Fruit fly (Drosophila melanogaster): Measurements from ENCODE around the gene eEF1gamma.

The eEF1gamma gene

DNA sequence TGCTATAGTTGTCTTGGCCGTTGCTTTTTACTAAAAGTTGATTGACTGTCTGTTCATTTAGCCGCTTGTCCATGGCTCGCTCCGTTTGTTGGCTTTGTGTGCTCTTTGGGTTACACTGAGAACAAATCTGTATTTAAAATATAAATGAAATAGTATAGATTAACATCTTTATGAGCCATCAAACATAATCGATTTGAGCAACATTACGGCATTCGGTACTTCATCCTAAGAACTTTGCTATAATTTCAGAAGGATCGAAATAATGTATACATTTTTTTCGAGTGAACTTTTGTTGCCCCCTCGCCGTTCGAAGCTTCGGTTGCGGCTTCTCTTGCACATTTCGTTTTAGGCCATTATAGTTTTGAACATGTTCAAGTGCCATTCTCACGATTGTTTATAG is 12.0 kb upstream of the eEF1gamma start (continued):
- TF ChIP-seq CG3838 (GFP tag; optimal IDR thresholded peaks at IDR 0.05) (peak; percentile 39), CG13287 (GFP tag; IDR thresholded peaks at IDR 0.05; ENCODE audit: partially characterized antibody) (no peak), toy (GFP tag; IDR thresholded peaks at IDR 0.05) (no peak), B-H1 (GFP tag; IDR thresholded peaks at IDR 0.05) (peak; percentile 59; the same call in 2 of the 3 replicates), CG32532 (GFP tag; IDR thresholded peaks at IDR 0.05) (no peak), kni (GFP tag; optimal IDR thresholded peaks at IDR 0.05) (no peak), CG14965 (GFP tag; optimal IDR thresholded peaks at IDR 0.05; ENCODE audit: borderline replicate concordance) (no peak), CG10543 (GFP tag; optimal IDR thresholded peaks at IDR 0.05) (no peak), CG14667 (GFP tag; IDR thresholded peaks at IDR 0.05) (peak; percentile 37), CG1024 (GFP tag; IDR thresholded peaks at IDR 0.05) (0 out of 2 replicates have a peak, but pooled peaks have one; percentile 40), bbx (GFP tag; IDR thresholded peaks at IDR 0.05; ENCODE audit: partially characterized antibody) (no peak), nau (GFP tag; optimal IDR thresholded peaks at IDR 0.05) (peak; percentile 53), CG10462 (GFP tag; optimal IDR thresholded peaks at IDR 0.05) (no peak), CG2712 (tag; optimal IDR thresholded peaks at IDR 0.05) (peak; percentile 82), insv (GFP tag; optimal IDR thresholded peaks at IDR 0.05) (no peak), CG4820 (GFP tag; optimal IDR thresholded peaks at IDR 0.05) (peak; percentile 47), CG7786 (GFP tag; optimal IDR thresholded peaks at IDR 0.05) (no peak), tx (GFP tag; optimal IDR thresholded peaks at IDR 0.05) (no peak), Mrtf (GFP tag; IDR thresholded peaks at IDR 0.05) (peak; percentile 65; the same call in 2 of the 3 replicates), disco-r (GFP tag; optimal IDR thresholded peaks at IDR 0.05) (no peak), D19B (GFP tag; optimal IDR thresholded peaks at IDR 0.05) (no peak), gce (GFP tag; IDR thresholded peaks at IDR 0.05) (peak; percentile 58; the same call in 1 of the 3 replicates), CG2199 (GFP tag; IDR thresholded peaks at IDR 0.05) (no peak), br (optimal IDR thresholded peaks at IDR 0.05) (no peak), slp2 (GFP tag; optimal IDR thresholded peaks at IDR 0.05) (peak; percentile 26), HLH4C (GFP tag; IDR thresholded peaks at IDR 0.05; ENCODE audit: partially characterized antibody) (no peak), Lim3 (GFP tag; IDR thresholded peaks at IDR 0.05) (0 out of 2 replicates have a peak, but pooled peaks have one; percentile 18), jigr1 (GFP tag; IDR thresholded peaks at IDR 0.05) (no peak), CG15073 (GFP tag; optimal IDR thresholded peaks at IDR 0.05) (no peak), CG11093 (GFP tag; IDR thresholded peaks at IDR 0.05) (no peak), CG12236 (GFP tag; optimal IDR thresholded peaks at IDR 0.05) (no peak), gro (GFP tag; optimal IDR thresholded peaks at IDR 0.05) (no peak), dm (GFP tag; optimal IDR thresholded peaks at IDR 0.05) (peak; percentile 15), ham (GFP tag; IDR thresholded peaks at IDR 0.05) (no peak), CG11247 (GFP tag; IDR thresholded peaks at IDR 0.05) (no peak), mld (GFP tag; IDR thresholded peaks at IDR 0.05; ENCODE audit: partially characterized antibody) (no peak), Tbp (GFP tag; optimal IDR thresholded peaks at IDR 0.05) (no peak), CG10321 (GFP tag; IDR thresholded peaks at IDR 0.05) (no peak), pnt (GFP tag; optimal IDR thresholded peaks at IDR 0.05) (no peak), Doc3 (GFP tag; IDR thresholded peaks at IDR 0.05; ENCODE audit: partially characterized antibody) (no peak), fd102C (GFP tag; optimal IDR thresholded peaks at IDR 0.05) (no peak), her (GFP tag; optimal IDR thresholded peaks at IDR 0.05) (no peak), CG32767 (GFP tag; IDR thresholded peaks at IDR 0.05) (0 out of 2 replicates have a peak, but pooled peaks have one; percentile 40), CG9609 (GFP tag; optimal IDR thresholded peaks at IDR 0.05) (no peak), Awh (GFP tag; IDR thresholded peaks at IDR 0.05) (peak; percentile 68), CG7372 (GFP tag; IDR thresholded peaks at IDR 0.05) (peak; percentile 54; the same call in 1 of the 2 replicates), pb (GFP tag; optimal IDR thresholded peaks at IDR 0.05) (no peak), CG6272 (GFP tag; IDR thresholded peaks at IDR 0.05) (no peak), da (GFP tag; optimal IDR thresholded peaks at IDR 0.05) (no peak), nerfin-2 (GFP tag; IDR thresholded peaks at IDR 0.05; ENCODE audit: partially characterized antibody) (no peak), CG31441 (GFP tag; IDR thresholded peaks at IDR 0.05) (peak; percentile 75), CG3065 (GFP tag; optimal IDR thresholded peaks at IDR 0.05) (no peak), Gsc (GFP tag; IDR thresholded peaks at IDR 0.05) (no peak)

All from whole organism, embryonic.